Worm (Caenorhabditis elegans) whole organism, young adult: Measurements from ENCODE around the gene K08F9.3.
A peak's percentile ranks its signal among the peaks of the same experiment; 100 is the strongest.

Experiments
- C17E4.6 ChIP-seq: fragments of 200-800 bp; sonication (Bioruptor generic); IDR thresholded peaks from 2 replicates; pipeline ENCODE4 v1.3.6; 2022; ENCODE audit warnings: missing genetic modification reagents, missing genetic modification characterization, missing compliant biosample characterization
- D2030.7 ChIP-seq: fragments of 200-800 bp; sonication (Bioruptor generic); IDR thresholded peaks from 2 replicates; pipeline ENCODE4 v1.3.6; 2022; ENCODE audit warnings: missing genetic modification reagents, missing genetic modification characterization, missing compliant biosample characterization
- F10E7.11 ChIP-seq: sonication (generic microtip); optimal IDR thresholded peaks from 2 replicates; lab custom pipeline; 2017; ENCODE audit warnings: mild to moderate bottlenecking, missing genetic modification characterization, moderate library complexity, missing compliant biosample characterization
- F23B12.7 ChIP-seq: sonication (generic microtip); optimal IDR thresholded peaks from 2 replicates; lab custom pipeline; 2017; ENCODE audit warnings: missing genetic modification characterization, mild to moderate bottlenecking, missing compliant biosample characterization, antibody characterized with exemption, moderate library complexity; ENCODE audit not compliant: insufficient read depth
- F33H1.4 ChIP-seq: fragments of 200-800 bp; sonication (Bioruptor generic); IDR thresholded peaks from 2 replicates; pipeline ENCODE4 v1.3.6; 2022; ENCODE audit warnings: missing genetic modification reagents, missing genetic modification characterization, missing compliant biosample characterization
- F37B4.10 ChIP-seq: fragments of 200-800 bp; sonication (Bioruptor generic); IDR thresholded peaks from 2 replicates; pipeline ENCODE4 v1.3.6; 2022; ENCODE audit warnings: missing genetic modification characterization, missing compliant biosample characterization
- F52B5.7 ChIP-seq: sonication (generic microtip); optimal IDR thresholded peaks from 2 replicates; lab custom pipeline; 2016; ENCODE audit warnings: mild to moderate bottlenecking, missing genetic modification characterization, missing compliant biosample characterization
- T07F8.4 ChIP-seq: sonication (generic microtip); optimal IDR thresholded peaks from 2 replicates; lab custom pipeline; 2016; ENCODE audit warnings: mild to moderate bottlenecking, missing genetic modification characterization, moderate library complexity, missing compliant biosample characterization
- Y53F4B.3 ChIP-seq: fragments of 200-800 bp; sonication (Bioruptor generic); IDR thresholded peaks from 2 replicates; pipeline ENCODE4 v1.3.6; 2022; ENCODE audit warnings: missing genetic modification reagents, missing genetic modification characterization, missing compliant biosample characterization
- Y53G8AR.9 ChIP-seq: fragments of 200-800 bp; sonication (Bioruptor generic); conservative IDR thresholded peaks from 2 replicates; pipeline ENCODE4 v1.3.6; 2022; ENCODE audit warnings: missing genetic modification reagents, missing genetic modification characterization, missing compliant biosample characterization
- Y79H2A.3 ChIP-seq: fragments of 200-800 bp; sonication (Bioruptor generic); conservative IDR thresholded peaks from 2 replicates; pipeline ENCODE4 v1.3.6; 2022; ENCODE audit warnings: missing genetic modification reagents, missing genetic modification characterization, missing compliant biosample characterization
- ZK185.1 ChIP-seq: sonication (generic microtip); optimal IDR thresholded peaks from 2 replicates; lab custom pipeline; 2016; ENCODE audit warnings: mild to moderate bottlenecking, missing genetic modification characterization, missing compliant biosample characterization; ENCODE audit not compliant: poor library complexity, severe bottlenecking
- aptf-2 ChIP-seq: fragments of 200-800 bp; sonication (Bioruptor generic); conservative IDR thresholded peaks from 2 replicates; pipeline ENCODE4 v1.3.6; 2022; ENCODE audit warnings: missing genetic modification reagents, missing genetic modification characterization, missing compliant biosample characterization
- atf-7 ChIP-seq: sonication (generic microtip); optimal IDR thresholded peaks from 2 replicates; lab custom pipeline; 2017; ENCODE audit warnings: mild to moderate bottlenecking, missing genetic modification characterization, missing compliant biosample characterization
- attf-6 ChIP-seq: fragments of 200-800 bp; sonication (Bioruptor generic); IDR thresholded peaks from 2 replicates; pipeline ENCODE4 v1.3.6; 2022; ENCODE audit warnings: missing genetic modification reagents, missing genetic modification characterization, missing compliant biosample characterization
- cebp-1 ChIP-seq, 2 experiments: fragments of 200-800 bp in 1 of 2; sonication (Bioruptor generic) in 1 of 2; sonication (generic microtip) in 1 of 2; IDR thresholded peaks in 1 of 2; optimal IDR thresholded peaks in 1 of 2; 2 replicates each; pipeline versions ENCODE4 v1.3.6 to Lab custom; 2017 to 2022; ENCODE audit warnings: missing compliant biosample characterization in 2 of 2, missing genetic modification characterization in 2 of 2, mild to moderate bottlenecking in 1 of 2, missing genetic modification reagents in 1 of 2, moderate library complexity in 1 of 2
- ceh-91 ChIP-seq: fragments of 200-800 bp; sonication (Bioruptor generic); IDR thresholded peaks from 2 replicates; pipeline ENCODE4 v1.3.6; 2022; ENCODE audit warnings: missing genetic modification reagents, missing genetic modification characterization, missing compliant biosample characterization
- chd-7 ChIP-seq: sonication (generic microtip); optimal IDR thresholded peaks from 2 replicates; lab custom pipeline; 2016; ENCODE audit warnings: mild to moderate bottlenecking, missing genetic modification characterization, moderate library complexity, missing compliant biosample characterization
- die-1 ChIP-seq: sonication (generic microtip); optimal IDR thresholded peaks from 2 replicates; lab custom pipeline; 2016; ENCODE audit warnings: missing genotype, mild to moderate bottlenecking, missing genetic modification characterization, missing compliant biosample characterization
- dpff-1 ChIP-seq: sonication (generic microtip); optimal IDR thresholded peaks from 2 replicates; lab custom pipeline; 2017; ENCODE audit warnings: mild to moderate bottlenecking, missing genetic modification characterization, missing compliant biosample characterization
- dpl-1 ChIP-seq: fragments of 150-350 bp; optimal IDR thresholded peaks from 2 replicates; lab custom pipeline; 2014; ENCODE audit warnings: missing biosample characterization, missing genetic modification reagents, missing genetic modification characterization
- efl-1 ChIP-seq: fragments of 150-350 bp; optimal IDR thresholded peaks from 2 replicates; lab custom pipeline; 2014; ENCODE audit warnings: missing biosample characterization, missing genetic modification reagents, missing genetic modification characterization
- egl-44 ChIP-seq: fragments of 200-800 bp; sonication (Bioruptor generic); IDR thresholded peaks from 2 replicates; pipeline ENCODE4 v1.3.6; 2022; ENCODE audit warnings: missing genetic modification reagents, missing genetic modification characterization, missing compliant biosample characterization
- hlh-12 ChIP-seq: sonication (generic microtip); optimal IDR thresholded peaks from 2 replicates; lab custom pipeline; 2016; ENCODE audit warnings: missing genetic modification characterization, missing compliant biosample characterization
- hlh-26 ChIP-seq: fragments of 200-800 bp; sonication (Bioruptor generic); conservative IDR thresholded peaks from 2 replicates; pipeline ENCODE4 v1.3.6; 2022; ENCODE audit warnings: missing genetic modification reagents, missing genetic modification characterization, missing compliant biosample characterization
- hmg-1.2 ChIP-seq: fragments of 200-800 bp; sonication (Bioruptor generic); IDR thresholded peaks from 2 replicates; pipeline ENCODE4 v1.3.6; 2022; ENCODE audit warnings: missing genetic modification reagents, missing genetic modification characterization, missing compliant biosample characterization
- hmg-20 ChIP-seq: fragments of 200-800 bp; sonication (Bioruptor generic); IDR thresholded peaks from 2 replicates; pipeline ENCODE4 v1.3.6; 2022; ENCODE audit warnings: missing genetic modification reagents, missing genetic modification characterization, missing compliant biosample characterization
- lin-54 ChIP-seq: fragments of 200-800 bp; sonication (Bioruptor generic); optimal IDR thresholded peaks from 2 replicates; lab custom pipeline; 2018; ENCODE audit warnings: mild to moderate bottlenecking, missing genetic modification characterization, missing compliant biosample characterization
- lsl-1 ChIP-seq: fragments of 200-800 bp; sonication (Bioruptor generic); optimal IDR thresholded peaks from 2 replicates; lab custom pipeline; 2018; ENCODE audit warnings: mild to moderate bottlenecking, missing genetic modification characterization, moderate library complexity, missing compliant biosample characterization
- lsy-27 ChIP-seq: sonication (generic microtip); optimal IDR thresholded peaks from 2 replicates; lab custom pipeline; 2017; ENCODE audit warnings: missing genetic modification characterization, mild to moderate bottlenecking, missing compliant biosample characterization, antibody characterized with exemption, missing genotype, borderline replicate concordance; ENCODE audit not compliant: insufficient read depth
- mcd-1 ChIP-seq: fragments of 200-800 bp; sonication (Bioruptor generic); IDR thresholded peaks from 2 replicates; pipeline ENCODE4 v1.3.6; 2022; ENCODE audit warnings: missing genetic modification reagents, missing genetic modification characterization, missing compliant biosample characterization
- nfyb-1 ChIP-seq: fragments of 200-800 bp; sonication (Bioruptor generic); IDR thresholded peaks from 2 replicates; pipeline ENCODE4 v1.3.6; 2022; ENCODE audit warnings: missing genetic modification reagents, missing genetic modification characterization, missing compliant biosample characterization
- nhr-120 ChIP-seq: fragments of 200-800 bp; sonication (Bioruptor generic); IDR thresholded peaks from 2 replicates; pipeline ENCODE4 v1.3.6; 2022; ENCODE audit warnings: missing genetic modification characterization, missing compliant biosample characterization
- nhr-90 ChIP-seq: sonication (generic microtip); optimal IDR thresholded peaks from 2 replicates; lab custom pipeline; 2016; ENCODE audit warnings: missing genotype, mild to moderate bottlenecking, missing genetic modification characterization, missing compliant biosample characterization
- pbrm-1 ChIP-seq: fragments of 200-800 bp; sonication (Bioruptor generic); IDR thresholded peaks from 2 replicates; pipeline ENCODE4 v1.3.6; 2022; ENCODE audit warnings: missing genetic modification reagents, missing genetic modification characterization, missing compliant biosample characterization
- rcor-1 ChIP-seq: fragments of 200-800 bp; sonication (Bioruptor generic); IDR thresholded peaks from 2 replicates; pipeline ENCODE4 v1.3.6; 2022; ENCODE audit warnings: missing genetic modification reagents, missing genetic modification characterization, missing compliant biosample characterization
- rec-8 ChIP-seq, 2 experiments: sonication (generic microtip); optimal IDR thresholded peaks; 2 replicates each; lab custom pipeline; 2016; ENCODE audit warnings: mild to moderate bottlenecking in 2 of 2, missing genetic modification characterization in 2 of 2, missing genetic modification reagents in 2 of 2, missing genotype in 2 of 2, missing biosample characterization in 1 of 2, missing compliant biosample characterization in 1 of 2, moderate library complexity in 1 of 2
- rpc-1 ChIP-seq, 2 experiments: fragments of 150-350 bp in 1 of 2; sonication (generic microtip) in 1 of 2; optimal IDR thresholded peaks; 2 replicates each; lab custom pipeline; 2014 to 2018; ENCODE audit warnings: missing biosample characterization in 1 of 2, missing genetic modification characterization in 1 of 2, missing genetic modification reagents in 1 of 2, missing genotype in 1 of 2
- snpc-3.4 ChIP-seq: sonication (generic microtip); optimal IDR thresholded peaks from 2 replicates; lab custom pipeline; 2017; ENCODE audit warnings: missing genetic modification characterization, mild to moderate bottlenecking, missing compliant biosample characterization, antibody characterized with exemption, moderate library complexity, missing genotype, missing genetic modification reagents
- snpc-4 ChIP-seq, 5 experiments: fragments of 150-350 bp in 1 of 5; sonication (generic microtip) in 4 of 5; optimal IDR thresholded peaks; 2 replicates each; lab custom pipeline; 2014 to 2018; ENCODE audit warnings: missing genetic modification characterization in 5 of 5, missing biosample characterization in 3 of 5, antibody characterized with exemption in 2 of 5, mild to moderate bottlenecking in 2 of 5, missing compliant biosample characterization in 2 of 5, missing genotype in 2 of 5, moderate library complexity in 2 of 5, missing genetic modification reagents in 1 of 5
- somi-1 ChIP-seq: fragments of 200-800 bp; sonication (Bioruptor generic); optimal IDR thresholded peaks from 2 replicates; lab custom pipeline; 2018; ENCODE audit warnings: mild to moderate bottlenecking, missing genetic modification characterization, missing compliant biosample characterization
- tlf-1 ChIP-seq: fragments of 200-800 bp; sonication (Bioruptor generic); optimal IDR thresholded peaks from 2 replicates; lab custom pipeline; 2018; ENCODE audit warnings: mild to moderate bottlenecking, missing genetic modification characterization, missing compliant biosample characterization
- unc-62 ChIP-seq: fragments of 150-350 bp; optimal IDR thresholded peaks from 2 replicates; lab custom pipeline; 2014; ENCODE audit warnings: missing biosample characterization, missing genetic modification reagents, missing genetic modification characterization
- zim-3 ChIP-seq: sonication (generic microtip); optimal IDR thresholded peaks from 2 replicates; lab custom pipeline; 2017; ENCODE audit warnings: mild to moderate bottlenecking, missing genetic modification characterization, moderate library complexity, missing compliant biosample characterization
- ztf-18 ChIP-seq: sonication (generic microtip); optimal IDR thresholded peaks from 2 replicates; lab custom pipeline; 2016; ENCODE audit warnings: missing genotype, mild to moderate bottlenecking, missing genetic modification characterization, missing compliant biosample characterization
- ztf-28 ChIP-seq: fragments of 200-800 bp; sonication (Bioruptor generic); IDR thresholded peaks from 2 replicates; pipeline ENCODE4 v1.3.6; 2022; ENCODE audit warnings: missing genetic modification reagents, missing genetic modification characterization, missing compliant biosample characterization

The K08F9.3 gene

ce11 chrV:15190903-15191302 is 50.6 kb downstream of the K08F9.3 start, which contains the start of gene Y75B12B.11 (continued):
- peak; percentile 96 for TF ChIP-seq D2030.7 (GFP tag; lab: Robert Waterston, UW)
- TF ChIP-seq hmg-1.2 (GFP tag; lab: Robert Waterston, UW): peak; percentile 85
- TF ChIP-seq hlh-12 (tag; lab: Kevin White, UChicago): peak; percentile 80
- TF ChIP-seq aptf-2 (GFP tag; lab: Robert Waterston, UW): peak; percentile 73; the same call in 1 of the 2 replicates
- peak; percentile 86 for TF ChIP-seq ztf-18 (tag; lab: Kevin White, UChicago)
- peak; percentile 95 for TF ChIP-seq rcor-1 (GFP tag; lab: Robert Waterston, UW)
- TF ChIP-seq F23B12.7 (tag; lab: Kevin White, UChicago): peak; percentile 89
- peak; percentile 90 for TF ChIP-seq ZK185.1 (tag; lab: Kevin White, UChicago)
- peak; percentile 98 for TF ChIP-seq die-1 (tag; lab: Kevin White, UChicago)
- TF ChIP-seq lsy-27: peak; percentile 83
- peak; percentile 95 for TF ChIP-seq Y53G8AR.9
- peak; percentile 49 for TF ChIP-seq dpl-1 (GFP tag; lab: Kevin White, UChicago)
- TF ChIP-seq zim-3 (tag; lab: Kevin White, UChicago): peak; percentile 98
- peak; percentile 94 to 96 for TF ChIP-seq rec-8 (tag; optimal IDR thresholded peaks at IDR 0.05; lab: Kevin White, UChicago)
- peak; percentile 96 for TF ChIP-seq nhr-120 (GFP tag; lab: Robert Waterston, UW)
- peak; percentile 97 for TF ChIP-seq nfyb-1
- peak; percentile 97 for TF ChIP-seq chd-7 (tag; lab: Kevin White, UChicago)
- peak; percentile 93 for TF ChIP-seq lin-54 (GFP tag; lab: Kevin White, UChicago)
- peak; percentile 91 for TF ChIP-seq T07F8.4
- TF ChIP-seq F37B4.10: peak; percentile 96
- no peak for TF ChIP-seq unc-62 (GFP tag; lab: Kevin White, UChicago)
- TF ChIP-seq C17E4.6 (GFP tag; lab: Robert Waterston, UW): peak; percentile 86
- TF ChIP-seq lsl-1 (GFP tag; lab: Kevin White, UChicago): peak; percentile 83
- peak; percentile 98 for TF ChIP-seq nhr-90 (tag; lab: Kevin White, UChicago)
- TF ChIP-seq mcd-1 (GFP tag; lab: Robert Waterston, UW): peak; percentile 93
- peak; percentile 93 for TF ChIP-seq pbrm-1 (GFP tag; lab: Robert Waterston, UW)
- peak; percentile 62 for TF ChIP-seq F33H1.4
- peak; percentile 93 for TF ChIP-seq hmg-20 (GFP tag; lab: Robert Waterston, UW)
- TF ChIP-seq atf-7 (tag; lab: Kevin White, UChicago): peak; percentile 95
- TF ChIP-seq hlh-26 (GFP tag; lab: Robert Waterston, UW): 0 out of 2 replicates have a peak, but pooled peaks have one; percentile 80
- TF ChIP-seq F52B5.7 (tag; lab: Kevin White, UChicago): peak; percentile 97
- TF ChIP-seq egl-44 (GFP tag; lab: Robert Waterston, UW): peak; percentile 96
- TF ChIP-seq rpc-1 (optimal IDR thresholded peaks at IDR 0.05; lab: Kevin White, UChicago): peak; percentile 97
- peak; percentile 97 for TF ChIP-seq rpc-1 (tag; optimal IDR thresholded peaks at IDR 0.05; lab: Kevin White, UChicago)
- peak; percentile 61 for TF ChIP-seq somi-1 (GFP tag; lab: Kevin White, UChicago)
- TF ChIP-seq attf-6 (GFP tag; lab: Robert Waterston, UW): peak; percentile 93
- TF ChIP-seq F10E7.11: peak; percentile 76
- peak; percentile 95 for TF ChIP-seq tlf-1 (GFP tag; lab: Kevin White, UChicago)
- peak; percentile 67; the same call in 1 of the 2 replicates for TF ChIP-seq cebp-1 (GFP tag; IDR thresholded peaks at IDR 0.05; lab: Robert Waterston, UW)
- peak; percentile 88 for TF ChIP-seq cebp-1 (tag; optimal IDR thresholded peaks at IDR 0.05; lab: Kevin White, UChicago)
- peak; percentile 62 for TF ChIP-seq efl-1
- TF ChIP-seq Y53F4B.3: peak; percentile 87
- peak; percentile 85 for TF ChIP-seq snpc-3.4 (tag; lab: Kevin White, UChicago)
- peak; percentile 91 for TF ChIP-seq Y79H2A.3 (GFP tag; lab: Robert Waterston, UW)
- TF ChIP-seq ztf-28 (GFP tag; lab: Robert Waterston, UW): peak; percentile 94
- TF ChIP-seq ceh-91: peak; percentile 70
- peak; percentile 77 for TF ChIP-seq snpc-4 (GFP tag; optimal IDR thresholded peaks at IDR 0.05; lab: Kevin White, UChicago)
- TF ChIP-seq snpc-4 (tag; optimal IDR thresholded peaks at IDR 0.05; lab: Kevin White, UChicago): peak; percentile 47 to 87 (median 82)
- TF ChIP-seq dpff-1 (tag; lab: Kevin White, UChicago): peak; percentile 72
